Worm (Caenorhabditis elegans) whole organism, late embryonic: ENCODE data around the gene srsx-9.

Experiments
- C38D4.7 ChIP-seq: fragments of 200-800 bp; sonication (Bioruptor generic); optimal IDR thresholded peaks from 2 replicates; lab custom pipeline; 2018; ENCODE audit warnings: mild to moderate bottlenecking, missing genetic modification characterization, moderate library complexity, missing compliant biosample characterization
- F13H6.1 ChIP-seq: sonication (generic microtip); optimal IDR thresholded peaks from 2 replicates; lab custom pipeline; 2016; ENCODE audit warnings: missing genetic modification characterization, missing compliant biosample characterization
- K02D7.2 ChIP-seq: sonication (generic microtip); optimal IDR thresholded peaks from 2 replicates; lab custom pipeline; 2017; ENCODE audit warnings: mild to moderate bottlenecking, missing genetic modification characterization, missing compliant biosample characterization
- T23F11.4 ChIP-seq: fragments of 200-800 bp; sonication (Bioruptor generic); optimal IDR thresholded peaks from 2 replicates; lab custom pipeline; 2018; ENCODE audit warnings: mild to moderate bottlenecking, missing genetic modification characterization, missing compliant biosample characterization
- ceh-14 ChIP-seq: sonication (generic microtip); optimal IDR thresholded peaks from 2 replicates; lab custom pipeline; 2016; ENCODE audit warnings: missing genotype, missing genetic modification characterization, missing compliant biosample characterization
- ceh-18 ChIP-seq: sonication (generic microtip); optimal IDR thresholded peaks from 2 replicates; lab custom pipeline; 2016; ENCODE audit warnings: missing genetic modification characterization, missing compliant biosample characterization
- ceh-2 ChIP-seq: sonication (generic microtip); optimal IDR thresholded peaks from 2 replicates; lab custom pipeline; 2016; ENCODE audit warnings: missing genotype, missing genetic modification characterization, missing compliant biosample characterization
- ceh-22 ChIP-seq: sonication (generic microtip); optimal IDR thresholded peaks from 2 replicates; lab custom pipeline; 2017; ENCODE audit warnings: missing biosample characterization, missing genetic modification characterization
- ceh-24 ChIP-seq: sonication (generic microtip); optimal IDR thresholded peaks from 2 replicates; lab custom pipeline; 2016; ENCODE audit warnings: mild to moderate bottlenecking, missing genetic modification characterization, missing compliant biosample characterization
- ceh-30 ChIP-seq: fragments of 150-350 bp; optimal IDR thresholded peaks from 2 replicates; lab custom pipeline; 2014; ENCODE audit warnings: missing biosample characterization, missing genetic modification characterization
- ceh-48 ChIP-seq: sonication (generic microtip); optimal IDR thresholded peaks from 2 replicates; lab custom pipeline; 2016; ENCODE audit warnings: missing genetic modification characterization, inconsistent platforms, missing compliant biosample characterization
- ceh-6 ChIP-seq: fragments of 200-800 bp; sonication (Bioruptor generic); optimal IDR thresholded peaks from 2 replicates; lab custom pipeline; 2018; ENCODE audit warnings: mild to moderate bottlenecking, missing genetic modification characterization, missing compliant biosample characterization
- ceh-9 ChIP-seq: sonication (generic microtip); optimal IDR thresholded peaks from 2 replicates; lab custom pipeline; 2016; ENCODE audit warnings: mild to moderate bottlenecking, missing genetic modification characterization, inconsistent platforms, missing compliant biosample characterization
- dmd-4 ChIP-seq: sonication (generic microtip); optimal IDR thresholded peaks from 2 replicates; lab custom pipeline; 2016; ENCODE audit warnings: borderline replicate concordance, missing genetic modification characterization, missing compliant biosample characterization
- dve-1 ChIP-seq: sonication (generic microtip); optimal IDR thresholded peaks from 2 replicates; lab custom pipeline; 2017; ENCODE audit warnings: antibody characterized with exemption, mild to moderate bottlenecking, missing genetic modification characterization, missing compliant biosample characterization
- elt-4 ChIP-seq: sonication (generic microtip); optimal IDR thresholded peaks from 2 replicates; lab custom pipeline; 2016; ENCODE audit warnings: missing genetic modification characterization, missing compliant biosample characterization
- eyg-1 ChIP-seq: sonication (generic microtip); optimal IDR thresholded peaks from 2 replicates; lab custom pipeline; 2016; ENCODE audit warnings: missing genotype, missing genetic modification characterization, missing compliant biosample characterization
- gmeb-2 ChIP-seq: sonication (generic microtip); optimal IDR thresholded peaks from 2 replicates; lab custom pipeline; 2016; ENCODE audit warnings: missing genetic modification characterization, inconsistent platforms, missing compliant biosample characterization
- hlh-6 ChIP-seq: sonication (generic microtip); optimal IDR thresholded peaks from 2 replicates; lab custom pipeline; 2016; ENCODE audit warnings: missing genotype, missing genetic modification characterization, missing compliant biosample characterization
- hlh-8 ChIP-seq: sonication (generic microtip); optimal IDR thresholded peaks from 2 replicates; lab custom pipeline; 2016; ENCODE audit warnings: missing genotype, missing genetic modification characterization, missing compliant biosample characterization
- madf-2 ChIP-seq: sonication (generic microtip); optimal IDR thresholded peaks from 2 replicates; lab custom pipeline; 2017; ENCODE audit warnings: missing genetic modification characterization, missing compliant biosample characterization
- nfya-1 ChIP-seq: sonication (generic microtip); optimal IDR thresholded peaks from 2 replicates; lab custom pipeline; 2017; ENCODE audit warnings: missing genetic modification characterization, mild to moderate bottlenecking, missing compliant biosample characterization, antibody characterized with exemption, moderate library complexity
- npax-4 ChIP-seq: sonication (generic microtip); optimal IDR thresholded peaks from 2 replicates; lab custom pipeline; 2016; ENCODE audit warnings: missing genetic modification characterization, missing compliant biosample characterization
- pag-3 ChIP-seq: sonication (generic microtip); optimal IDR thresholded peaks from 2 replicates; lab custom pipeline; 2016; ENCODE audit warnings: missing compliant biosample characterization, missing genetic modification characterization, borderline replicate concordance
- pat-9 ChIP-seq: fragments of 200-800 bp; sonication (Bioruptor generic); optimal IDR thresholded peaks from 2 replicates; lab custom pipeline; 2018; ENCODE audit warnings: mild to moderate bottlenecking, missing genetic modification characterization, moderate library complexity, missing compliant biosample characterization
- pqm-1 ChIP-seq: sonication (generic microtip); optimal IDR thresholded peaks from 2 replicates; lab custom pipeline; 2016; ENCODE audit warnings: missing genetic modification characterization, missing compliant biosample characterization
- ref-2 ChIP-seq: sonication (generic microtip); optimal IDR thresholded peaks from 2 replicates; lab custom pipeline; 2016; ENCODE audit warnings: missing genetic modification characterization, missing compliant biosample characterization
- rnt-1 ChIP-seq: sonication (generic microtip); optimal IDR thresholded peaks from 2 replicates; lab custom pipeline; 2016; ENCODE audit warnings: missing genetic modification characterization, missing compliant biosample characterization
- sox-4 ChIP-seq: sonication (generic microtip); optimal IDR thresholded peaks from 2 replicates; lab custom pipeline; 2017; ENCODE audit warnings: mild to moderate bottlenecking, missing genetic modification characterization, inconsistent platforms, missing compliant biosample characterization
- syd-9 ChIP-seq: sonication (generic microtip); optimal IDR thresholded peaks from 2 replicates; lab custom pipeline; 2016; ENCODE audit warnings: mild to moderate bottlenecking, missing genetic modification characterization, moderate library complexity, missing compliant biosample characterization
- ttx-3 ChIP-seq: sonication (generic microtip); optimal IDR thresholded peaks from 2 replicates; lab custom pipeline; 2016; ENCODE audit warnings: missing genetic modification reagents, missing genetic modification characterization, missing compliant biosample characterization
- unc-3 ChIP-seq, 2 experiments: fragments of 200-800 bp in 1 of 2; sonication (Bioruptor generic) in 1 of 2; sonication (generic microtip) in 1 of 2; conservative IDR thresholded peaks in 1 of 2; optimal IDR thresholded peaks in 1 of 2; 2 replicates each; pipeline versions ENCODE4 v1.3.6 to Lab custom; 2016 to 2022; ENCODE audit warnings: missing compliant biosample characterization in 2 of 2, missing genetic modification characterization in 2 of 2, missing genetic modification reagents in 1 of 2
- unc-42 ChIP-seq: sonication (generic microtip); optimal IDR thresholded peaks from 2 replicates; lab custom pipeline; 2016; ENCODE audit warnings: missing genotype, missing genetic modification characterization, missing compliant biosample characterization
- ztf-16 ChIP-seq: sonication (generic microtip); optimal IDR thresholded peaks from 2 replicates; lab custom pipeline; 2017; ENCODE audit warnings: missing genetic modification characterization, missing compliant biosample characterization

Gene srsx-9

ce11 chrV:4933268-4933667 is 39.6 kb downstream of the srsx-9 start:
- TF ChIP-seq ceh-6 (GFP tag; lab: Kevin White, UChicago) (no peak), sox-4 (tag; lab: Kevin White, UChicago) (no peak), unc-3 (GFP tag; conservative IDR thresholded peaks at IDR 0.05; lab: Robert Waterston, UW) (no peak), unc-3 (tag; optimal IDR thresholded peaks at IDR 0.05; lab: Kevin White, UChicago) (no peak), ceh-2 (tag; lab: Kevin White, UChicago) (no peak), pqm-1 (tag; lab: Kevin White, UChicago) (no peak), unc-42 (tag; lab: Kevin White, UChicago) (no peak), K02D7.2 (tag; lab: Kevin White, UChicago) (no peak), ceh-9 (tag; lab: Kevin White, UChicago) (no peak), ceh-30 (tag; lab: Kevin White, UChicago) (no peak), hlh-6 (tag; lab: Kevin White, UChicago) (no peak), npax-4 (tag; lab: Kevin White, UChicago) (no peak)

ce11 chrV:4932814-4933213 is 40.0 kb downstream of the srsx-9 start, which contains the start of gene C02E7.10:
Gene C02E7.10, minus strand, starts transcription at chrV:4933045.
- TF ChIP-seq ttx-3 (tag; lab: Kevin White, UChicago), result no peak
- no peak for TF ChIP-seq hlh-8
- no peak for TF ChIP-seq ceh-22 (tag; lab: Kevin White, UChicago)
- TF ChIP-seq ceh-24, result no peak
- TF ChIP-seq madf-2, result no peak
- no peak for TF ChIP-seq C38D4.7 (GFP tag; lab: Kevin White, UChicago)
- no peak for TF ChIP-seq ceh-18 (tag; lab: Kevin White, UChicago)
- TF ChIP-seq ref-2 (tag; lab: Kevin White, UChicago), result no peak
- TF ChIP-seq ztf-16 (tag; lab: Kevin White, UChicago), result no peak
- TF ChIP-seq elt-4, result no peak
- no peak for TF ChIP-seq unc-3 (GFP tag; conservative IDR thresholded peaks at IDR 0.05; lab: Robert Waterston, UW)
- TF ChIP-seq unc-3 (tag; optimal IDR thresholded peaks at IDR 0.05; lab: Kevin White, UChicago), result no peak
- no peak for TF ChIP-seq hlh-6 (tag; lab: Kevin White, UChicago)
- no peak for TF ChIP-seq gmeb-2 (tag; lab: Kevin White, UChicago)
- TF ChIP-seq ceh-2 (tag; lab: Kevin White, UChicago), result no peak
- TF ChIP-seq npax-4 (tag; lab: Kevin White, UChicago), result no peak
- TF ChIP-seq F13H6.1 (tag; lab: Kevin White, UChicago), result no peak
- TF ChIP-seq syd-9 (tag; lab: Kevin White, UChicago), result no peak
- TF ChIP-seq rnt-1 (tag; lab: Kevin White, UChicago), result no peak
- no peak for TF ChIP-seq ceh-30 (tag; lab: Kevin White, UChicago)
- TF ChIP-seq, all 69 proteins: peak for 0

ce11 chrV:4929842-4930241 is 43.0 kb downstream of the srsx-9 start, which contains the start of gene str-205:
Gene str-205, minus strand, starts transcription at chrV:4929942.
- no peak for TF ChIP-seq pag-3 (tag; lab: Kevin White, UChicago)
- no peak for TF ChIP-seq ceh-2 (tag; lab: Kevin White, UChicago)
- no peak for TF ChIP-seq ref-2 (tag; lab: Kevin White, UChicago)
- no peak for TF ChIP-seq ceh-14 (tag; lab: Kevin White, UChicago)
- TF ChIP-seq pat-9, result no peak
- TF ChIP-seq ceh-48 (tag; lab: Kevin White, UChicago), result no peak
- no peak for TF ChIP-seq hlh-6 (tag; lab: Kevin White, UChicago)
- no peak for TF ChIP-seq eyg-1

ce11 chrV:4926371-4926770 is 46.5 kb downstream of the srsx-9 start, which contains the start of gene srh-21:
Gene srh-21, plus strand, starts transcription at chrV:4926671.
- TF ChIP-seq unc-42 (tag; lab: Kevin White, UChicago) (no peak), T23F11.4 (no peak), ceh-48 (tag; lab: Kevin White, UChicago) (no peak), dmd-4 (tag; lab: Kevin White, UChicago) (no peak), dve-1 (tag; lab: Kevin White, UChicago) (no peak), nfya-1 (tag; lab: Kevin White, UChicago) (no peak)
